Worm (Caenorhabditis elegans): ENCODE measurements around the gene nhr-155.

DNA sequence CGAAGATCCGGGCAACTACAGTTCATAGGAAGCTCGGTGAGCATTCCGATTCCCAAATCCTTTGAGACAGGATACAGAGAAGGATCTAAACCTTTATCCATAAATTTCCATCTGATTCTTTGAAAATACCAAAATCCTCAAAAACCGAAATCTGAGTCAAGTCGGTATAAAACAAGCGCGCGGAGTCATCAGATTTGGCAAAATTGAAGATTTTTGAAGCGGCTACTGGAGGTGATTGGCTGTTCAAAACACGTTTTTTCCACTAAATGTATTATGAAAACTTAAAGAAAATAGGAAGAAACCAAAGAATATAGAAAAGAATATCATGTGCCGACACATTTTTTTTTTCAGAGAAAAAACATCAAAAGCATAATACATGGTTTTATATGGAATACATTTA lies 35.4 kb downstream of the nhr-155 start, which contains the start of gene C14C6.13:
- TF ChIP-seq snpc-4 (tag; optimal IDR thresholded peaks at IDR 0.05) (no peak), nhr-76 (tag; optimal IDR thresholded peaks at IDR 0.05) (no peak), sem-2 (GFP tag; optimal IDR thresholded peaks at IDR 0.05) (no peak), unc-62 (GFP tag; optimal IDR thresholded peaks at IDR 0.05) (no peak), elt-3 (tag; optimal IDR thresholded peaks at IDR 0.05) (no peak), lin-13 (tag; optimal IDR thresholded peaks at IDR 0.05) (no peak)

Data from whole organism, mixed stage, embryonic.